Worm (Caenorhabditis elegans): ENCODE results near the gene inpp-5K.
A peak's percentile ranks its signal among the peaks of the same experiment; 100 is the strongest.

Gene inpp-5K

DNA sequence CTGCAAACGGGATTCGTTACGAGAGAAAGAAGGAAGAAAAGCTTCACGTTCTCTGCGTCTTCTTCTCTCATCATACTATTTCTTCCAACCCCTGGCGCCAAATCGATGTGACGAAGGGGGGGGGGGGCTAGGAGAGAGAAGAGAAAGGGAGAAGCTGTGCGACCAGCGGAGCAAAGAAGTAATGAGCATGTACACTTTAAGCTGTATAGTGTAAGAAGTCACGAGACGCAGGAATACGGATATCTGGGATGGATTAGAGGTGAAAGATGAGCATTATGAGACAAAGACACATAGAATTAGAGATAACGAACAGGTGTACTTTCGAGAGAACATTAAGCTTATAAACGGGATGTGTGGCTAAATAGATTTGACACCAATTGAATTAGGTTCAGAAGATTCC, 40.6 kb upstream of the inpp-5K start (continued):
- TF ChIP-seq hlh-4 (tag; optimal IDR thresholded peaks at IDR 0.05): no peak
- peak; percentile 60 for TF ChIP-seq unc-86 (tag; optimal IDR thresholded peaks at IDR 0.05)
- no peak for TF ChIP-seq nhr-237 (tag; optimal IDR thresholded peaks at IDR 0.05)
- TF ChIP-seq nhr-71 (tag; optimal IDR thresholded peaks at IDR 0.05): peak; percentile 76
- no peak for TF ChIP-seq elt-3 (tag; optimal IDR thresholded peaks at IDR 0.05)
- peak; percentile 79 for TF ChIP-seq fkh-8 (tag; optimal IDR thresholded peaks at IDR 0.05)
- TF ChIP-seq nhr-28 (tag; optimal IDR thresholded peaks at IDR 0.05): no peak
- no peak for TF ChIP-seq zip-4 (GFP tag; optimal IDR thresholded peaks at IDR 0.05)
- TF ChIP-seq skn-1 (tag; optimal IDR thresholded peaks at IDR 0.05): peak; percentile 42
- no peak for TF ChIP-seq blmp-1 (tag; optimal IDR thresholded peaks at IDR 0.05)
- no peak for TF ChIP-seq nhr-12 (tag; optimal IDR thresholded peaks at IDR 0.05)
- no peak for TF ChIP-seq nhr-76 (tag; optimal IDR thresholded peaks at IDR 0.05)
- no peak for TF ChIP-seq lin-15B (tag; optimal IDR thresholded peaks at IDR 0.05)
- TF ChIP-seq jun-1 (tag; optimal IDR thresholded peaks at IDR 0.05): no peak
- peak; percentile 49 for TF ChIP-seq nhr-19 (GFP tag; conservative IDR thresholded peaks at IDR 0.05)
- no peak for TF ChIP-seq vab-15 (tag; optimal IDR thresholded peaks at IDR 0.05)
- TF ChIP-seq pqm-1 (tag; optimal IDR thresholded peaks at IDR 0.05): no peak
- TF ChIP-seq nhr-90 (tag; optimal IDR thresholded peaks at IDR 0.05; ENCODE audit: poor library complexity): no peak
- 0 out of 2 replicates have a peak, but pooled peaks have one; percentile 10 for TF ChIP-seq unc-98 (GFP tag; IDR thresholded peaks at IDR 0.05)
- TF ChIP-seq tlp-1 (tag; optimal IDR thresholded peaks at IDR 0.05): no peak
- TF ChIP-seq snu-23 (GFP tag; optimal IDR thresholded peaks at IDR 0.05): no peak
- no peak for TF ChIP-seq fkh-4 (tag; optimal IDR thresholded peaks at IDR 0.05; ENCODE audit: borderline replicate concordance)
- TF ChIP-seq mab-9 (GFP tag; IDR thresholded peaks at IDR 0.05): no peak
- TF ChIP-seq Y116A8C.19 (tag; optimal IDR thresholded peaks at IDR 0.05; ENCODE audit: borderline replicate concordance): no peak
- TF ChIP-seq ceh-63 (GFP tag; optimal IDR thresholded peaks at IDR 0.05): no peak
- TF ChIP-seq mdl-1 (tag; optimal IDR thresholded peaks at IDR 0.05): no peak
- TF ChIP-seq ceh-90 (tag; optimal IDR thresholded peaks at IDR 0.05): no peak
- TF ChIP-seq aha-1 (tag; optimal IDR thresholded peaks at IDR 0.05): no peak
- no peak for TF ChIP-seq C34B4.2 (tag; optimal IDR thresholded peaks at IDR 0.05)
- TF ChIP-seq efl-3 (GFP tag; optimal IDR thresholded peaks at IDR 0.05): no peak
- TF ChIP-seq C16A3.4 (tag; optimal IDR thresholded peaks at IDR 0.05): no peak
- peak; percentile 94 for TF ChIP-seq lin-14 (GFP tag; optimal IDR thresholded peaks at IDR 0.05)
- TF ChIP-seq unc-130 (tag; optimal IDR thresholded peaks at IDR 0.05): no peak
- no peak for TF ChIP-seq ztf-11 (tag; optimal IDR thresholded peaks at IDR 0.05)
- TF ChIP-seq rnt-1 (tag; optimal IDR thresholded peaks at IDR 0.05): peak; percentile 45
- TF ChIP-seq elt-2 (tag; optimal IDR thresholded peaks at IDR 0.05): no peak
- no peak for TF ChIP-seq sup-37 (GFP tag; optimal IDR thresholded peaks at IDR 0.05)
- no peak for TF ChIP-seq ceh-88 (GFP tag; IDR thresholded peaks at IDR 0.05)
- TF ChIP-seq xbp-1 (tag; optimal IDR thresholded peaks at IDR 0.05): peak; percentile 3
- no peak for TF ChIP-seq snpc-4 (tag; optimal IDR thresholded peaks at IDR 0.05)
- peak; percentile 56 for TF ChIP-seq swsn-7 (tag; optimal IDR thresholded peaks at IDR 0.05)
- TF ChIP-seq nhr-20 (tag; optimal IDR thresholded peaks at IDR 0.05): peak; percentile 26
- TF ChIP-seq lin-35 (GFP tag; optimal IDR thresholded peaks at IDR 0.05): peak in 1 of 2 experiments; percentile 51
- TF ChIP-seq mep-1 (tag; optimal IDR thresholded peaks at IDR 0.05): peak; percentile 26
- TF ChIP-seq ets-5 (GFP tag; IDR thresholded peaks at IDR 0.05): no peak
- no peak for TF ChIP-seq grh-1 (GFP tag; IDR thresholded peaks at IDR 0.05)
- no peak for TF ChIP-seq lin-13 (GFP tag; optimal IDR thresholded peaks at IDR 0.05)
- peak; percentile 58 for TF ChIP-seq egl-13 (tag; optimal IDR thresholded peaks at IDR 0.05)
- TF ChIP-seq pax-3 (tag; optimal IDR thresholded peaks at IDR 0.05): peak; percentile 42
- no peak for TF ChIP-seq nhr-85 (tag)
- TF ChIP-seq efl-1 (optimal IDR thresholded peaks at IDR 0.05): peak; percentile 46 to 48
- peak; percentile 38 to 86 for TF ChIP-seq efl-1 (GFP tag; optimal IDR thresholded peaks at IDR 0.05 in 1 of 2)
- TF ChIP-seq nhr-77 (tag; optimal IDR thresholded peaks at IDR 0.05): no peak
